Fruit fly (Drosophila melanogaster) whole organism, pupa: ENCODE data around the gene Pus1.
A peak's percentile ranks its signal among the peaks of the same experiment; 100 is the strongest.

Experiments used
- CG10348 ChIP-seq: fragments of 200-800 bp; sonication (Bioruptor generic); IDR thresholded peaks from 2 replicates; pipeline ENCODE4 v1.3.6; 2022; ENCODE audit warnings: missing biosample characterization, missing genetic modification characterization
- CG12605 ChIP-seq: fragments of 200-800 bp; sonication (Bioruptor generic); IDR thresholded peaks from 2 replicates; pipeline ENCODE4 v1.3.6; 2022; ENCODE audit warnings: missing biosample characterization, missing genetic modification characterization
- CG13204 ChIP-seq: fragments of 200-800 bp; sonication (Bioruptor generic); optimal IDR thresholded peaks from 2 replicates; lab custom pipeline; 2018; ENCODE audit warnings: missing biosample characterization, mild to moderate bottlenecking, missing genetic modification characterization, moderate library complexity
- CG14655 ChIP-seq: fragments of 200-800 bp; sonication (Bioruptor generic); optimal IDR thresholded peaks from 3 replicates; lab custom pipeline; 2017; ENCODE audit warnings: mild to moderate bottlenecking, missing biosample characterization, missing genetic modification reagents, missing genetic modification characterization
- CG15710 ChIP-seq: fragments of 200-800 bp; sonication (Bioruptor generic); optimal IDR thresholded peaks from 2 replicates; lab custom pipeline; 2018; ENCODE audit warnings: missing biosample characterization, mild to moderate bottlenecking, missing genetic modification characterization, moderate library complexity
- CG17806 ChIP-seq: fragments of 200-800 bp; sonication (Bioruptor generic); optimal IDR thresholded peaks from 2 replicates; lab custom pipeline; 2018; ENCODE audit warnings: missing biosample characterization, mild to moderate bottlenecking, missing genetic modification characterization, moderate library complexity
- CG32121 ChIP-seq: fragments of 200-800 bp; sonication (Bioruptor generic); IDR thresholded peaks from 2 replicates; pipeline ENCODE4 v1.3.6; 2022; ENCODE audit warnings: missing biosample characterization, missing genetic modification characterization
- CG34367 ChIP-seq: fragments of 200-800 bp; sonication (Bioruptor generic); optimal IDR thresholded peaks from 2 replicates; lab custom pipeline; 2018; ENCODE audit warnings: missing biosample characterization, mild to moderate bottlenecking, missing genetic modification characterization
- CG4496 ChIP-seq: fragments of 200-800 bp; sonication (Bioruptor generic); IDR thresholded peaks from 3 replicates; pipeline ENCODE4 v1.3.6; 2022; ENCODE audit warnings: missing biosample characterization, missing genetic modification characterization
- CG8159 ChIP-seq: fragments of 200-800 bp; sonication (Bioruptor generic); optimal IDR thresholded peaks from 3 replicates; lab custom pipeline; 2018; ENCODE audit warnings: missing biosample characterization, mild to moderate bottlenecking, missing genetic modification characterization, moderate library complexity
- CG8301 ChIP-seq: fragments of 200-800 bp; sonication (Bioruptor generic); optimal IDR thresholded peaks from 2 replicates; lab custom pipeline; 2018; ENCODE audit warnings: missing biosample characterization, mild to moderate bottlenecking, missing genetic modification characterization
- CG9948 ChIP-seq: fragments of 200-800 bp; sonication (Bioruptor generic); optimal IDR thresholded peaks from 2 replicates; lab custom pipeline; 2018; ENCODE audit warnings: missing biosample characterization, mild to moderate bottlenecking, missing genetic modification characterization, moderate library complexity
- D1 ChIP-seq: fragments of 200-800 bp; sonication (Bioruptor generic); optimal IDR thresholded peaks from 2 replicates; lab custom pipeline; 2018; ENCODE audit warnings: missing biosample characterization, mild to moderate bottlenecking, missing genetic modification characterization, moderate library complexity
- EcR ChIP-seq: fragments of 200-800 bp; sonication (Bioruptor generic); optimal IDR thresholded peaks from 3 replicates; lab custom pipeline; 2019; ENCODE audit warnings: missing biosample characterization, missing genetic modification characterization, mild to moderate bottlenecking, moderate library complexity, missing genetic modification reagents
- Ets98B ChIP-seq: fragments of 200-800 bp; sonication (Bioruptor generic); IDR thresholded peaks from 2 replicates; pipeline ENCODE4 v1.3.6; 2022; ENCODE audit warnings: missing biosample characterization, missing genetic modification characterization
- Pif1A ChIP-seq: fragments of 200-800 bp; sonication (Bioruptor generic); optimal IDR thresholded peaks from 3 replicates; lab custom pipeline; 2016; ENCODE audit warnings: missing biosample characterization, missing genetic modification characterization
- Pif1B ChIP-seq: fragments of 200-800 bp; sonication (Bioruptor generic); optimal IDR thresholded peaks from 3 replicates; lab custom pipeline; 2016; ENCODE audit warnings: missing biosample characterization, missing genetic modification characterization
- Snoo ChIP-seq: fragments of 200-800 bp; sonication (Bioruptor generic); optimal IDR thresholded peaks from 3 replicates; lab custom pipeline; 2017; ENCODE audit warnings: missing biosample characterization, mild to moderate bottlenecking, missing genetic modification characterization, inconsistent platforms
- fd96Ca ChIP-seq: fragments of 200-800 bp; sonication (Bioruptor generic); IDR thresholded peaks from 3 replicates; pipeline ENCODE4 v1.3.6; 2022; ENCODE audit warnings: missing biosample characterization, missing genetic modification characterization
- gl ChIP-seq: fragments of 200-800 bp; sonication (Bioruptor generic); optimal IDR thresholded peaks from 2 replicates; lab custom pipeline; 2018; ENCODE audit warnings: missing biosample characterization, mild to moderate bottlenecking, missing genetic modification characterization
- rn ChIP-seq: fragments of 200-800 bp; sonication (Bioruptor generic); IDR thresholded peaks from 2 replicates; pipeline ENCODE4 v1.3.6; 2022; ENCODE audit warnings: missing biosample characterization, missing genetic modification characterization

Gene Pus1

DNA sequence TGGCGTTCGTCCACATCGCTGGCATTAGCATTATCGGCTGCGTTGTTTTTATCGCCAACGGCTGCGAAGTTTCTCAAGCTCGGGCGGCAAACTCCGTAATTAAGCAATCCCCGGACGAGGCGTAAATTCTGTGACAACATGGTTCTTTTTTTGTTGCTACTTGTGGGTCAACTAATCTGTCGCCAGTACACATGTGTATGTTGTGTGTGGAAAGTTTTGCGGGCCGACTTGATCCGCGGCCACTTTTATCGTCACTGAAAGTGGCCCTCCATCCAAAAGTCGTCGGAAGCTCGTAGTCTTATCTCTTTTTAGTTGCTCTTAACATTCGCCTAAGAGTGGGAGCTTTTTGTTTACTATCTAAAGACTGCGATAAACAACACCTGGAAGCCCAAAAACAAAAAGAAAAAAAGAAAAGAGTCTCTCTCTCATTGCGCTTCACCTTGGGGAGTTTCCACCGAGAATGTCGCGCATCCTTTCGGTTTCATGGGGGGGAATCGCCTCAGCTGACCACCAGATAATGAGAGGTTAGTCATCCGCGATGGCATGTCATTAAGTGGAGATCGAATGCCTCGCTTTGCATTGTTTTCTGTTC is 28.5 kb downstream of the Pus1 start, which contains the start of gene CG10877:
Gene CG10877 (minus strand): TSS at position 238 of the 592 bp plus-strand sequence.
- TF ChIP-seq rn (GFP tag; lab: Robert Waterston, UW) (no peak), fd96Ca (GFP tag; lab: Robert Waterston, UW) (no peak), CG8301 (no peak), CG10348 (GFP tag; lab: Robert Waterston, UW) (no peak), Ets98B (GFP tag; lab: Robert Waterston, UW) (no peak), CG8159 (tag; lab: Kevin White, UChicago) (peak; percentile 9), CG17806 (no peak), CG12605 (GFP tag; lab: Robert Waterston, UW) (0 out of 2 replicates have a peak, but pooled peaks have one; percentile 26), CG4496 (0 out of 3 replicates have a peak, but pooled peaks have one; percentile 19), CG15710 (tag; lab: Kevin White, UChicago) (peak; percentile 19), Pif1A (peak; percentile 33), EcR (peak; percentile 85), CG32121 (no peak), CG34367 (tag; lab: Kevin White, UChicago) (no peak), CG9948 (tag; lab: Kevin White, UChicago) (no peak), Pif1B (no peak), CG13204 (peak; percentile 2), D1 (no peak), CG14655 (no peak), gl (no peak), Snoo (tag; lab: Kevin White, UChicago) (no peak)

DNA sequence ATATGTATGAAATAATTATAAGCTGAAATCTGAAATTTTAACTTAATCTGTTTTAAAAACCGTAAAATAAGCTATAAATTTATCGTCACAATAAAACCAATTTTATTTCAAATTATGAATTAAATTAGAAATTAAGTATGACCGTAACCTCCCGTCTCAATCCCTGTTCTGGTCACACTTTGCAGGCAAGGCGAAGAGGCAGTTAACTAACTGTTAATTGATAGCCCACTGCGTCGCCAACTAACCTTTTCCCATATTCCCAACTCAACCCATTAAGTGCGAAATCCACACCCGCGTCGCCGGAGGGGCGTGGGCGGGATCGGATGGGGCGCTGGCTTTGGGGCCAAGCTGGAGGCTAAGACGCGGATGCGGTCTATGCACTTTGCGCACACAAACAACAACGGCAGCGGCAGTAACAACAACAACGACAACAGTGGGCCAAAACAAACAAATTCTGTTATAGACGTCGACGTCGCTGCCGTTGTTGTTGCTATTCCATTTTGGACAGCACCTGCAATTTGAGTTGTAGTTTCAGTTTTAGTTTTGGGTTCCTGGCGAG is 31.7 kb downstream of the Pus1 start, which contains the start of gene CG5191:
Gene CG5191 (plus strand): TSS at position 198 of the 559 bp plus-strand sequence.
- TF ChIP-seq CG4496 = no peak
- peak; percentile 11 for TF ChIP-seq CG14655
- TF ChIP-seq fd96Ca (GFP tag; lab: Robert Waterston, UW) = no peak
- peak; percentile 32; the same call in 1 of the 2 replicates for TF ChIP-seq Ets98B (GFP tag; lab: Robert Waterston, UW)
- TF ChIP-seq CG10348 (GFP tag; lab: Robert Waterston, UW) = no peak
- peak; percentile 33 for TF ChIP-seq EcR
- no peak for TF ChIP-seq CG9948 (tag; lab: Kevin White, UChicago)

DNA sequence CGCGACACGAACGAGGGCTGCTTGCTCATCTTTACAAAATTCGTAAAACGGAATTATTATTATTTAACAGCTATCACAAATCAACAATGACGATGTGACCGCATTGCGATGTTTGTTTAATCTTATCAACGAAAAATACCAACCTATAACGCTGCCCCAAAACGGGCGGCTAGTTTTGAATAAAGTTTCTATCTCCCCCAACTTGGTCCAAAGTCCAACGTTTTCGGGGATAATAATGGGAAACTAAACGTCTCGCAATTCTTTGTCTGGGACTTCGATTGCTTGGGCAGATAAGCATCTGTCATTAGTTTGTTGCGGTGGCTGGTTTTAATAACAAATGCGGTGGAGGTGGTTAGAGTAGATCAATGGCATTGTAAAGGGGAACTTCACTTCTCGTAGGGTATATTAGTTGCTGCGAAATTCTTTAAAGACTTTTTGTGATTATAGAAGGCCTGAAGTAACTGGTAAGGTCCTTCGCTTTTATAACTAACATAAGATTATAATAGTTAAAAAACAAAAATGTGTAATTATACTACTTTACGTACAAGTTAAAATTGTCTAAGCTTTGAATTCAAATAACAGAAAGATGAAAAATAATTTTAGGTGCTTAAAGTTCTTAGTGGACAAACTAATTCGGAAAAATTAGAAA is 32.3 kb downstream of the Pus1 start, which contains the start of gene CG15922:
Gene CG15922 (minus strand): TSS at position 262 of the 649 bp plus-strand sequence.
- TF ChIP-seq EcR (no peak), D1 (no peak), CG17806 (peak; percentile 1), CG8159 (tag; lab: Kevin White, UChicago) (peak; percentile 3), CG14655 (peak; percentile 46), CG13204 (no peak), CG32121 (peak; percentile 19; the same call in 1 of the 2 replicates), fd96Ca (GFP tag; lab: Robert Waterston, UW) (peak; percentile 52; the same call in 2 of the 3 replicates), Pif1A (no peak), CG10348 (GFP tag; lab: Robert Waterston, UW) (no peak), CG9948 (tag; lab: Kevin White, UChicago) (no peak), Ets98B (GFP tag; lab: Robert Waterston, UW) (no peak), CG12605 (GFP tag; lab: Robert Waterston, UW) (no peak), CG15710 (tag; lab: Kevin White, UChicago) (no peak), gl (peak; percentile 46), CG4496 (no peak), Pif1B (peak; percentile 6), CG34367 (tag; lab: Kevin White, UChicago) (no peak), rn (GFP tag; lab: Robert Waterston, UW) (no peak), Snoo (tag; lab: Kevin White, UChicago) (peak; percentile 7), CG8301 (peak; percentile 3)

DNA sequence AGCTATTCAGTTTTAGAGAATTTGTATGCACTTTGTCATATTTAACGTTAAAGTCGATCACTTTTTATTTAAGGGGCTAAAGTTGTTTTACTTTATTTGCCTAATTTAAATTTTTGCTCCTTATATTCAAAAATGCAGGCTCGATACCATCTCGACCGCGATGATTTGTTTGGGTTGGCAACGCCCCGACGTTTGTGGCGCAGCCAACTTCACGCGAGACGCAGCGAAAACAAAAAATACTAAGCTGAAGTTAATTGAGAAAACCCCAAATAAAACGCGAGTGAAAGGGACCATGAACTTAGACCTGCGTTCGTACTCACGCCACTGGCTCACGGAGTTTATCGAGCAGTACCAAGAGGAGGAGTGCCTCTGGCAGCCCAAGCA is 34.4 kb downstream of the Pus1 start:
- no peak for TF ChIP-seq CG12605 (GFP tag; lab: Robert Waterston, UW)
- TF ChIP-seq Pif1B = no peak
- TF ChIP-seq gl = no peak
- TF ChIP-seq CG17806 = no peak
- TF ChIP-seq CG15710 (tag; lab: Kevin White, UChicago) = no peak
- TF ChIP-seq CG10348 (GFP tag; lab: Robert Waterston, UW) = no peak
- no peak for TF ChIP-seq D1
- no peak for TF ChIP-seq CG32121
- TF ChIP-seq CG34367 (tag; lab: Kevin White, UChicago) = no peak
- no peak for TF ChIP-seq CG13204
- TF ChIP-seq CG8159 (tag; lab: Kevin White, UChicago) = no peak
- TF ChIP-seq, all 21 proteins: peak for 0

DNA sequence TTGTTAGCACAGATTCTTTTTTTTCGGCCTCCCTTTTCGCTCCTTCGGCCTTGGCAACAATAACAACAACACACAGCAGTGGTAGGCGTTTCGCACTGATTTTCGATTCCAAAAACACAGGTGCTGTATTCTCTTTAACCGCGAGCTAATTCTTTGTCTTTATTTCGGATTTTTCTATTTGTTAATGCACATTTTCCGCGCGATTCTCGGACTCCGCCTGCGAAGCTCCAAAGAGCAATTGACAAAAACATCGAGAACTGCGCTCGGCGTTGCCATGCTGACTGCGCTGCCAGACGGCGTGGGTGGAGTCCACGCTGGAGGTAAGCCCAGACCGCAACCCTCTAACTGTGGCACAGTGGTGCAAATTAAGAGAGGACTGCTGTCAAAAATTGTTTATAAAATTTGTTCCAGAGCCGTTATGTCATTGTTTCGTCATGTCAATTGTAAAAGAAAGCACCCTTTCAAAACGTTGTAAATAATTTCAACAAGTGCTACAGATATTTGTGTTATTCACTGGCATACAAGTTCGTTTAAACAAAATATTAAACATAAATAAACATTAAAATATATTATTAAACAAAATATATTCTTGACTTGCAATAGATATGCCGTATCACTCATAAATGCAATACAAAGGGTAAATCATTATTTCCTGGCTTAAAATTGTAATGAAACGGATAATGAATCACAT is 34.9 kb downstream of the Pus1 start, which contains the start of the genes DPCoAC and CG5180:
Gene DPCoAC (minus strand): TSS at position 253 of the 691 bp plus-strand sequence.
Gene CG5180 (plus strand): TSS at position 516 of the 691 bp plus-strand sequence.
- peak; percentile 47 for TF ChIP-seq CG8159 (tag; lab: Kevin White, UChicago)
- TF ChIP-seq Pif1A = no peak
- peak; percentile 63 for TF ChIP-seq CG14655
- peak; percentile 71 for TF ChIP-seq fd96Ca (GFP tag; lab: Robert Waterston, UW)
- TF ChIP-seq Ets98B (GFP tag; lab: Robert Waterston, UW) = peak; percentile 41
- TF ChIP-seq gl = peak; percentile 14
- TF ChIP-seq EcR = peak; percentile 18
- TF ChIP-seq CG34367 (tag; lab: Kevin White, UChicago) = peak; percentile 10
- no peak for TF ChIP-seq CG10348 (GFP tag; lab: Robert Waterston, UW)
- TF ChIP-seq CG17806 = peak; percentile 19
- TF ChIP-seq D1 = no peak
- TF ChIP-seq CG13204 = no peak
- peak; percentile 84 for TF ChIP-seq CG4496
- TF ChIP-seq CG8301 = peak; percentile 48
- TF ChIP-seq CG32121 = peak; percentile 67
- TF ChIP-seq Snoo (tag; lab: Kevin White, UChicago) = peak; percentile 53
- TF ChIP-seq CG15710 (tag; lab: Kevin White, UChicago) = peak; percentile 52
- TF ChIP-seq rn (GFP tag; lab: Robert Waterston, UW) = peak; percentile 33; the same call in 1 of the 2 replicates
- TF ChIP-seq CG9948 (tag; lab: Kevin White, UChicago) = no peak
- TF ChIP-seq Pif1B = peak; percentile 31
- peak; percentile 47; the same call in 1 of the 2 replicates for TF ChIP-seq CG12605 (GFP tag; lab: Robert Waterston, UW)
